Fruit fly (Drosophila melanogaster) whole organism, prepupa: Measurements from ENCODE around the gene CG43362.
A peak's percentile ranks its signal among the peaks of the same experiment; 100 is the strongest.

ENCODE experiments used
- Blimp-1 ChIP-seq: fragments of 200-800 bp; sonication (Bioruptor generic); optimal IDR thresholded peaks from 3 replicates; lab custom pipeline; 2017; ENCODE audit warnings: missing biosample characterization, missing genetic modification characterization, mild to moderate bottlenecking, moderate library complexity, missing genetic modification reagents
- CG10631 ChIP-seq: fragments of 200-800 bp; sonication (Bioruptor generic); optimal IDR thresholded peaks from 2 replicates; lab custom pipeline; 2016; ENCODE audit warnings: missing biosample characterization, missing genetic modification characterization
- CG11294 ChIP-seq: fragments of 200-800 bp; sonication (Bioruptor generic); IDR thresholded peaks from 2 replicates; pipeline ENCODE4 v1.3.6; 2022; ENCODE audit warnings: missing biosample characterization, missing genetic modification characterization
- CG11762 ChIP-seq: fragments of 200-800 bp; sonication (Bioruptor generic); optimal IDR thresholded peaks from 3 replicates; lab custom pipeline; 2016; ENCODE audit warnings: missing biosample characterization, missing genetic modification characterization; ENCODE audit not compliant: insufficient read depth
- CG11902 ChIP-seq: fragments of 200-800 bp; sonication (Bioruptor generic); optimal IDR thresholded peaks from 3 replicates; lab custom pipeline; 2016; ENCODE audit warnings: missing biosample characterization, missing genetic modification characterization
- CG15336 ChIP-seq: fragments of 200-800 bp; sonication (Bioruptor generic); IDR thresholded peaks from 2 replicates; pipeline ENCODE4 v1.3.6; 2022; ENCODE audit warnings: missing biosample characterization, missing genetic modification characterization
- CG1621 ChIP-seq: fragments of 200-800 bp; sonication (Bioruptor generic); optimal IDR thresholded peaks from 3 replicates; lab custom pipeline; 2018; ENCODE audit warnings: missing biosample characterization, mild to moderate bottlenecking, missing genetic modification characterization
- CG16779 ChIP-seq: fragments of 200-800 bp; sonication (Bioruptor generic); optimal IDR thresholded peaks from 3 replicates; lab custom pipeline; 2017; ENCODE audit warnings: missing biosample characterization, mild to moderate bottlenecking, missing genetic modification characterization
- CG3032 ChIP-seq: fragments of 200-800 bp; optimal IDR thresholded peaks from 2 replicates; lab custom pipeline; 2019; ENCODE audit warnings: missing biosample characterization, mild to moderate bottlenecking, missing genetic modification characterization, moderate library complexity
- CG31627 ChIP-seq: fragments of 200-800 bp; sonication (Bioruptor generic); optimal IDR thresholded peaks from 3 replicates; lab custom pipeline; 2016; ENCODE audit warnings: missing biosample characterization, missing genetic modification characterization
- CG32006 ChIP-seq: fragments of 200-800 bp; sonication (Bioruptor generic); optimal IDR thresholded peaks from 3 replicates; lab custom pipeline; 2017; ENCODE audit warnings: missing biosample characterization, mild to moderate bottlenecking, missing genetic modification characterization
- CG34406 ChIP-seq: fragments of 200-800 bp; sonication (Bioruptor generic); optimal IDR thresholded peaks from 3 replicates; lab custom pipeline; 2016; ENCODE audit warnings: missing biosample characterization, missing genetic modification characterization
- CG3919 ChIP-seq: fragments of 200-800 bp; sonication (Bioruptor generic); optimal IDR thresholded peaks from 3 replicates; lab custom pipeline; 2016; ENCODE audit warnings: missing biosample characterization, missing genetic modification characterization
- CG4318 ChIP-seq: fragments of 200-800 bp; sonication (Bioruptor generic); optimal IDR thresholded peaks from 3 replicates; lab custom pipeline; 2017; ENCODE audit warnings: missing biosample characterization, mild to moderate bottlenecking, missing genetic modification characterization
- CG6163 ChIP-seq: fragments of 200-800 bp; sonication (Bioruptor generic); IDR thresholded peaks from 3 replicates; pipeline ENCODE4 v1.3.6; 2022; ENCODE audit warnings: missing biosample characterization, missing genetic modification characterization
- CG6276 ChIP-seq: fragments of 200-800 bp; sonication (Bioruptor generic); optimal IDR thresholded peaks from 2 replicates; lab custom pipeline; 2017; ENCODE audit warnings: missing biosample characterization, mild to moderate bottlenecking, missing genetic modification characterization
- CG6792 ChIP-seq: fragments of 200-800 bp; sonication (Bioruptor generic); optimal IDR thresholded peaks from 3 replicates; lab custom pipeline; 2016; ENCODE audit warnings: missing biosample characterization, missing genetic modification characterization
- CG6808 ChIP-seq: fragments of 200-800 bp; sonication (Bioruptor generic); optimal IDR thresholded peaks from 3 replicates; lab custom pipeline; 2017; ENCODE audit warnings: missing biosample characterization, missing genetic modification characterization, mild to moderate bottlenecking, moderate library complexity, missing genetic modification reagents
- CG6854 ChIP-seq: fragments of 200-800 bp; sonication (Bioruptor generic); optimal IDR thresholded peaks from 2 replicates; lab custom pipeline; 2017; ENCODE audit warnings: missing biosample characterization, mild to moderate bottlenecking, missing genetic modification characterization
- CG7368 ChIP-seq: fragments of 200-800 bp; sonication (Bioruptor generic); optimal IDR thresholded peaks from 3 replicates; lab custom pipeline; 2016; ENCODE audit warnings: missing biosample characterization, missing genetic modification characterization
- CG8119 ChIP-seq: fragments of 200-800 bp; sonication (Bioruptor generic); IDR thresholded peaks from 3 replicates; pipeline ENCODE4 v1.3.6; 2022; ENCODE audit warnings: missing biosample characterization, missing genetic modification characterization
- CG8319 ChIP-seq: fragments of 200-800 bp; sonication (Bioruptor generic); optimal IDR thresholded peaks from 3 replicates; lab custom pipeline; 2016; ENCODE audit warnings: missing biosample characterization, missing genetic modification characterization
- CG9139 ChIP-seq: fragments of 200-800 bp; sonication (Bioruptor generic); optimal IDR thresholded peaks from 3 replicates; lab custom pipeline; 2017; ENCODE audit warnings: missing biosample characterization, mild to moderate bottlenecking, missing genetic modification characterization
- Eip75B ChIP-seq: fragments of 200-800 bp; sonication (Bioruptor generic); optimal IDR thresholded peaks from 3 replicates; lab custom pipeline; 2016; ENCODE audit warnings: missing biosample characterization, missing genetic modification characterization
- Ets21C ChIP-seq: fragments of 200-800 bp; sonication (Bioruptor generic); optimal IDR thresholded peaks from 3 replicates; lab custom pipeline; 2016; ENCODE audit warnings: missing biosample characterization, missing genetic modification characterization
- Ets96B ChIP-seq: fragments of 200-800 bp; optimal IDR thresholded peaks from 2 replicates; lab custom pipeline; 2019; ENCODE audit warnings: missing biosample characterization, mild to moderate bottlenecking, missing genetic modification characterization, moderate library complexity
- Gug ChIP-seq: fragments of 200-800 bp; sonication (Bioruptor generic); IDR thresholded peaks from 2 replicates; pipeline ENCODE4 v1.3.6; 2022; ENCODE audit warnings: missing biosample characterization, missing genetic modification characterization
- Hr38 ChIP-seq: sonication (Bioruptor generic); optimal IDR thresholded peaks from 2 replicates; lab custom pipeline; 2016; ENCODE audit warnings: missing biosample characterization, missing genetic modification characterization
- Hr39 ChIP-seq: fragments of 200-800 bp; sonication (Bioruptor generic); optimal IDR thresholded peaks from 2 replicates; lab custom pipeline; 2016; ENCODE audit warnings: missing biosample characterization, missing genetic modification characterization
- Hr4 ChIP-seq: fragments of 200-800 bp; sonication (Bioruptor generic); optimal IDR thresholded peaks from 3 replicates; lab custom pipeline; 2016; ENCODE audit warnings: missing biosample characterization, missing genetic modification characterization
- Met ChIP-seq: fragments of 200-800 bp; sonication (Bioruptor generic); optimal IDR thresholded peaks from 3 replicates; lab custom pipeline; 2016; ENCODE audit warnings: missing biosample characterization, missing genetic modification characterization
- OdsH ChIP-seq: fragments of 200-800 bp; sonication (Bioruptor generic); optimal IDR thresholded peaks from 3 replicates; lab custom pipeline; 2016; ENCODE audit warnings: missing biosample characterization, missing genetic modification characterization
- Smox ChIP-seq: fragments of 200-800 bp; sonication (Bioruptor generic); optimal IDR thresholded peaks from 3 replicates; lab custom pipeline; 2016; ENCODE audit warnings: missing biosample characterization, missing genetic modification characterization
- Sox102F ChIP-seq: fragments of 200-800 bp; sonication (Bioruptor generic); optimal IDR thresholded peaks from 2 replicates; lab custom pipeline; 2016; ENCODE audit warnings: missing biosample characterization, mild to moderate bottlenecking, missing genetic modification characterization
- Sox14 ChIP-seq: fragments of 200-800 bp; sonication (Bioruptor generic); optimal IDR thresholded peaks from 3 replicates; lab custom pipeline; 2016; ENCODE audit warnings: missing biosample characterization, missing genetic modification characterization
- Sox15 ChIP-seq: fragments of 200-800 bp; sonication (Bioruptor generic); optimal IDR thresholded peaks from 3 replicates; lab custom pipeline; 2016; ENCODE audit warnings: missing biosample characterization, missing genetic modification characterization
- achi ChIP-seq: fragments of 200-800 bp; sonication (Bioruptor generic); optimal IDR thresholded peaks from 3 replicates; lab custom pipeline; 2016; ENCODE audit warnings: missing biosample characterization, missing genetic modification characterization
- acj6 ChIP-seq: fragments of 200-800 bp; sonication (Bioruptor generic); optimal IDR thresholded peaks from 3 replicates; lab custom pipeline; 2016; ENCODE audit warnings: missing biosample characterization, missing genetic modification characterization
- cyc ChIP-seq: fragments of 200-800 bp; sonication (Bioruptor generic); optimal IDR thresholded peaks from 3 replicates; lab custom pipeline; 2016; ENCODE audit warnings: missing biosample characterization, missing genetic modification characterization
- dac ChIP-seq: fragments of 200-800 bp; sonication (Bioruptor generic); optimal IDR thresholded peaks from 2 replicates; lab custom pipeline; 2017; ENCODE audit warnings: missing biosample characterization, mild to moderate bottlenecking, missing genetic modification characterization
- dsx ChIP-seq: fragments of 200-800 bp; optimal IDR thresholded peaks from 3 replicates; lab custom pipeline; 2019; ENCODE audit warnings: missing biosample characterization, mild to moderate bottlenecking, missing genetic modification characterization, moderate library complexity; ENCODE audit not compliant: poor library complexity, severe bottlenecking
- eg ChIP-seq: fragments of 200-800 bp; sonication (Bioruptor generic); IDR thresholded peaks from 3 replicates; pipeline ENCODE4 v1.3.6; 2022; ENCODE audit warnings: missing biosample characterization, missing genetic modification characterization
- esn ChIP-seq: fragments of 200-800 bp; sonication (Bioruptor generic); optimal IDR thresholded peaks from 2 replicates; lab custom pipeline; 2016; ENCODE audit warnings: missing biosample characterization, mild to moderate bottlenecking, missing genetic modification characterization, moderate library complexity
- fd85E ChIP-seq: fragments of 200-800 bp; sonication (Bioruptor generic); optimal IDR thresholded peaks from 3 replicates; lab custom pipeline; 2016; ENCODE audit warnings: missing biosample characterization, missing genetic modification characterization
- fkh ChIP-seq: fragments of 200-800 bp; sonication (Bioruptor generic); optimal IDR thresholded peaks from 3 replicates; lab custom pipeline; 2017; ENCODE audit warnings: missing biosample characterization, mild to moderate bottlenecking, missing genetic modification characterization, moderate library complexity
- lz ChIP-seq: fragments of 200-800 bp; sonication (Bioruptor generic); optimal IDR thresholded peaks from 3 replicates; lab custom pipeline; 2016; ENCODE audit warnings: missing biosample characterization, missing genetic modification characterization
- net ChIP-seq: fragments of 200-800 bp; sonication (Bioruptor generic); optimal IDR thresholded peaks from 3 replicates; lab custom pipeline; 2016; ENCODE audit warnings: missing biosample characterization, missing genetic modification characterization
- pdm3 ChIP-seq: fragments of 200-800 bp; sonication (Bioruptor generic); optimal IDR thresholded peaks from 3 replicates; lab custom pipeline; 2016; ENCODE audit warnings: missing biosample characterization, missing genetic modification characterization
- salr ChIP-seq, 2 experiments: fragments of 200-800 bp; sonication (Bioruptor generic); optimal IDR thresholded peaks; 3 replicates each; lab custom pipeline; 2016 to 2018; ENCODE audit warnings: missing biosample characterization in 2 of 2, missing genetic modification characterization in 2 of 2, mild to moderate bottlenecking in 1 of 2
- spab ChIP-seq: fragments of 200-800 bp; sonication (Bioruptor generic); optimal IDR thresholded peaks from 2 replicates; lab custom pipeline; 2017; ENCODE audit warnings: missing biosample characterization, mild to moderate bottlenecking, missing genetic modification characterization, missing genetic modification reagents
- ss ChIP-seq, 2 experiments: fragments of 200-800 bp; sonication (Bioruptor generic); optimal IDR thresholded peaks; 2 replicates in 1 of 2; 3 replicates in 1 of 2; lab custom pipeline; 2017 to 2018; ENCODE audit warnings: mild to moderate bottlenecking in 2 of 2, missing biosample characterization in 2 of 2, missing genetic modification characterization in 2 of 2, moderate library complexity in 1 of 2
- svp ChIP-seq: fragments of 200-800 bp; sonication (Bioruptor generic); peaks from one replicate; lab custom pipeline; 2016; ENCODE audit warnings: missing biosample characterization, missing genetic modification characterization
- topi ChIP-seq: fragments of 200-800 bp; sonication (Bioruptor generic); optimal IDR thresholded peaks from 3 replicates; lab custom pipeline; 2016; ENCODE audit warnings: missing biosample characterization, missing genetic modification characterization

Gene CG43362

dm6 chr2L:18331612-18332011 is 40.4 kb upstream of the CG43362 start:
- TF ChIP-seq cyc (no peak), esn (no peak), CG3032 (tag; lab: Kevin White, UChicago) (no peak), CG15336 (peak; percentile 78), Sox14 (GFP tag; lab: Kevin White, UChicago) (peak; percentile 10), CG11902 (GFP tag; lab: Kevin White, UChicago) (no peak), salr (GFP tag; optimal IDR thresholded peaks at IDR 0.05; lab: Kevin White, UChicago) (no peak), fkh (GFP tag; lab: Kevin White, UChicago) (no peak), Sox102F (GFP tag; lab: Kevin White, UChicago) (no peak), CG8119 (GFP tag; lab: Robert Waterston, UW) (peak; percentile 78), dac (peak; percentile 52), Hr38 (GFP tag; lab: Kevin White, UChicago) (no peak), Ets21C (GFP tag; lab: Kevin White, UChicago) (no peak), Smox (GFP tag; lab: Kevin White, UChicago) (no peak), CG9139 (GFP tag; lab: Kevin White, UChicago) (no peak), fd85E (GFP tag; lab: Kevin White, UChicago) (no peak), acj6 (GFP tag; lab: Kevin White, UChicago) (peak; percentile 2), topi (GFP tag; lab: Kevin White, UChicago) (no peak), achi (GFP tag; lab: Kevin White, UChicago) (peak; percentile 26), eg (GFP tag; lab: Robert Waterston, UW) (peak; percentile 79), CG11762 (GFP tag; lab: Kevin White, UChicago) (peak; percentile 1), OdsH (GFP tag; lab: Kevin White, UChicago) (peak; percentile 47), spab (GFP tag; lab: Kevin White, UChicago) (no peak), CG6808 (GFP tag; lab: Kevin White, UChicago) (no peak), Hr39 (GFP tag; lab: Kevin White, UChicago) (no peak), CG6163 (GFP tag; lab: Robert Waterston, UW) (peak; percentile 67), CG6276 (peak; percentile 48), Gug (GFP tag; lab: Robert Waterston, UW) (no peak), CG1621 (tag; lab: Kevin White, UChicago) (no peak), Hr4 (peak; percentile 76), CG31627 (GFP tag; lab: Kevin White, UChicago) (no peak), CG8319 (GFP tag; lab: Kevin White, UChicago) (no peak), svp (GFP tag; lab: Kevin White, UChicago) (no peak), CG6792 (GFP tag; lab: Kevin White, UChicago) (no peak), CG6854 (GFP tag; lab: Kevin White, UChicago) (no peak), ss (GFP tag; optimal IDR thresholded peaks at IDR 0.05; lab: Kevin White, UChicago) (no peak), Sox15 (GFP tag; lab: Kevin White, UChicago) (no peak), lz (GFP tag; lab: Kevin White, UChicago) (no peak), net (no peak), dsx (no peak), Ets96B (tag; lab: Kevin White, UChicago) (no peak), pdm3 (GFP tag; lab: Kevin White, UChicago) (peak; percentile 58), CG4318 (GFP tag; lab: Kevin White, UChicago) (peak; percentile 25), CG32006 (peak; percentile 79), CG11294 (0 out of 2 replicates have a peak, but pooled peaks have one; percentile 18), CG3919 (peak; percentile 24), CG10631 (GFP tag; lab: Kevin White, UChicago) (peak; percentile 37), Eip75B (GFP tag; lab: Kevin White, UChicago) (peak; percentile 27), CG34406 (GFP tag; lab: Kevin White, UChicago) (no peak), CG7368 (no peak), CG16779 (tag; lab: Kevin White, UChicago) (no peak), Met (GFP tag; lab: Kevin White, UChicago) (no peak), Blimp-1 (GFP tag; lab: Kevin White, UChicago) (no peak)
